Fruit fly (Drosophila melanogaster) whole organism, embryonic: Measurements from ENCODE around the gene Acyp2.

Source experiments
- ATbp ChIP-seq: fragments of 200-800 bp; sonication (Bioruptor generic); optimal IDR thresholded peaks from 2 replicates; lab custom pipeline; 2017; ENCODE audit warnings: missing biosample characterization, mild to moderate bottlenecking, missing genetic modification characterization, missing genetic modification reagents
- Atf-2 ChIP-seq: fragments of 200-800 bp; sonication (Bioruptor generic); optimal IDR thresholded peaks from 2 replicates; lab custom pipeline; 2016; ENCODE audit warnings: missing biosample characterization, missing genetic modification characterization
- Atf6 ChIP-seq: fragments of 200-800 bp; sonication (Bioruptor generic); IDR thresholded peaks from 2 replicates; pipeline ENCODE4 v1.3.6; 2022; ENCODE audit warnings: missing biosample characterization, missing genetic modification characterization
- Awh ChIP-seq: fragments of 200-800 bp; sonication (Bioruptor generic); IDR thresholded peaks from 2 replicates; pipeline ENCODE4, ENCODE4 v1.3.6; 2022; ENCODE audit warnings: missing biosample characterization, missing genetic modification characterization
- B-H2 ChIP-seq: fragments of 200-800 bp; sonication (Bioruptor generic); optimal IDR thresholded peaks from 2 replicates; lab custom pipeline; 2018; ENCODE audit warnings: missing biosample characterization, mild to moderate bottlenecking, missing genetic modification characterization
- BtbVII ChIP-seq: fragments of 200-800 bp; sonication (Bioruptor generic); optimal IDR thresholded peaks from 3 replicates; lab custom pipeline; 2017; ENCODE audit warnings: missing biosample characterization, mild to moderate bottlenecking, missing genetic modification characterization
- CG10147 ChIP-seq: fragments of 200-800 bp; sonication (Bioruptor generic); optimal IDR thresholded peaks from 2 replicates; lab custom pipeline; 2019; ENCODE audit warnings: missing biosample characterization, mild to moderate bottlenecking, missing genetic modification characterization, moderate library complexity
- CG10274 ChIP-seq: fragments of 200-800 bp; sonication (Bioruptor generic); optimal IDR thresholded peaks from 3 replicates; lab custom pipeline; 2017; ENCODE audit warnings: missing biosample characterization, mild to moderate bottlenecking, missing genetic modification characterization
- CG10462 ChIP-seq: fragments of 200-800 bp; sonication (Bioruptor generic); optimal IDR thresholded peaks from 2 replicates; lab custom pipeline; 2016; ENCODE audit warnings: missing biosample characterization, missing genetic modification characterization
- CG10565 ChIP-seq: fragments of 200-800 bp; sonication (Bioruptor generic); optimal IDR thresholded peaks from 3 replicates; lab custom pipeline; 2016; ENCODE audit warnings: missing biosample characterization, mild to moderate bottlenecking, missing genetic modification characterization
- CG15011 ChIP-seq: fragments of 200-800 bp; sonication (Bioruptor generic); optimal IDR thresholded peaks from 3 replicates; lab custom pipeline; 2018; ENCODE audit warnings: missing biosample characterization, mild to moderate bottlenecking, missing genetic modification characterization
- CG15696 ChIP-seq: fragments of 200-800 bp; sonication (Bioruptor generic); optimal IDR thresholded peaks from 2 replicates; lab custom pipeline; 2019; ENCODE audit warnings: missing biosample characterization, mild to moderate bottlenecking, missing genetic modification characterization, moderate library complexity
- CG1602 ChIP-seq: fragments of 200-800 bp; sonication (Bioruptor generic); optimal IDR thresholded peaks from 3 replicates; lab custom pipeline; 2016; ENCODE audit warnings: missing biosample characterization, missing genetic modification characterization
- CG1603 ChIP-seq: fragments of 200-800 bp; sonication (Bioruptor generic); optimal IDR thresholded peaks from 2 replicates; lab custom pipeline; 2019; ENCODE audit warnings: missing biosample characterization, mild to moderate bottlenecking, missing genetic modification characterization, moderate library complexity
- CG1647 ChIP-seq: fragments of 200-800 bp; sonication (Bioruptor generic); optimal IDR thresholded peaks from 3 replicates; lab custom pipeline; 2016; ENCODE audit warnings: missing biosample characterization, missing genetic modification characterization
- CG16815 ChIP-seq: fragments of 200-800 bp; sonication (Bioruptor generic); optimal IDR thresholded peaks from 3 replicates; lab custom pipeline; 2017; ENCODE audit warnings: missing biosample characterization, mild to moderate bottlenecking, missing genetic modification characterization
- CG17802 ChIP-seq: fragments of 200-800 bp; sonication (Bioruptor generic); optimal IDR thresholded peaks from 2 replicates; lab custom pipeline; 2018; ENCODE audit warnings: missing biosample characterization, mild to moderate bottlenecking, missing genetic modification characterization, moderate library complexity
- CG1832 ChIP-seq: fragments of 200-800 bp; sonication (Bioruptor generic); optimal IDR thresholded peaks from 2 replicates; lab custom pipeline; 2017; ENCODE audit warnings: missing biosample characterization, mild to moderate bottlenecking, missing genetic modification characterization, inconsistent platforms
- CG2199 ChIP-seq: fragments of 200-800 bp; sonication (Bioruptor generic); IDR thresholded peaks from 3 replicates; pipeline ENCODE4 v1.3.6; 2022; ENCODE audit warnings: missing biosample characterization, missing genetic modification characterization
- CG32772 ChIP-seq: fragments of 200-800 bp; sonication (Bioruptor generic); IDR thresholded peaks from 2 replicates; pipeline ENCODE4 v1.3.6; 2022; ENCODE audit warnings: missing biosample characterization, missing genetic modification characterization
- CG34376 ChIP-seq: fragments of 200-800 bp; sonication (Bioruptor generic); optimal IDR thresholded peaks from 2 replicates; lab custom pipeline; 2018; ENCODE audit warnings: missing biosample characterization, mild to moderate bottlenecking, missing genetic modification characterization
- CG4328 ChIP-seq: fragments of 200-800 bp; sonication (Bioruptor generic); optimal IDR thresholded peaks from 3 replicates; lab custom pipeline; 2017; ENCODE audit warnings: missing biosample characterization, missing genetic modification reagents, missing genetic modification characterization
- CG5953 ChIP-seq: fragments of 200-800 bp; sonication (Bioruptor generic); IDR thresholded peaks from 2 replicates; pipeline ENCODE4 v1.3.6; 2022; ENCODE audit warnings: missing biosample characterization, missing genetic modification characterization
- CG6175 ChIP-seq: fragments of 200-800 bp; sonication (Bioruptor generic); IDR thresholded peaks from 3 replicates; pipeline ENCODE4 v1.3.6; 2022; ENCODE audit warnings: missing biosample characterization, missing genetic modification characterization
- CG6272 ChIP-seq: fragments of 200-800 bp; sonication (Bioruptor generic); IDR thresholded peaks from 2 replicates; pipeline ENCODE4 v1.3.6; 2022; ENCODE audit warnings: missing biosample characterization, missing genetic modification characterization
- CG6813 ChIP-seq: fragments of 200-800 bp; sonication (Bioruptor generic); optimal IDR thresholded peaks from 2 replicates; lab custom pipeline; 2017; ENCODE audit warnings: missing biosample characterization, missing genetic modification characterization, mild to moderate bottlenecking, moderate library complexity, missing genetic modification reagents
- CG6854 ChIP-seq: fragments of 200-800 bp; sonication (Bioruptor generic); optimal IDR thresholded peaks from 3 replicates; lab custom pipeline; 2017; ENCODE audit warnings: missing biosample characterization, mild to moderate bottlenecking, missing genetic modification characterization
- CG8388 ChIP-seq: fragments of 200-800 bp; sonication (Bioruptor generic); optimal IDR thresholded peaks from 2 replicates; lab custom pipeline; 2019; ENCODE audit warnings: missing biosample characterization, mild to moderate bottlenecking, missing genetic modification characterization, moderate library complexity
- CG8944 ChIP-seq: fragments of 200-800 bp; sonication (Bioruptor generic); optimal IDR thresholded peaks from 3 replicates; lab custom pipeline; 2016; ENCODE audit warnings: missing biosample characterization, missing genetic modification characterization
- Dip2 ChIP-seq: fragments of 200-800 bp; sonication (Bioruptor generic); IDR thresholded peaks from 2 replicates; pipeline ENCODE4 v1.3.6; 2022; ENCODE audit warnings: missing biosample characterization, missing genetic modification characterization
- ERR ChIP-seq: fragments of 200-800 bp; sonication (Bioruptor generic); optimal IDR thresholded peaks from 2 replicates; lab custom pipeline; 2016; ENCODE audit warnings: missing biosample characterization, missing genetic modification characterization
- HLH54F ChIP-seq: fragments of 200-800 bp; sonication (Bioruptor generic); optimal IDR thresholded peaks from 3 replicates; lab custom pipeline; 2016; ENCODE audit warnings: missing biosample characterization, missing genetic modification characterization
- Hr78 ChIP-seq, 2 experiments: fragments of 200-800 bp in 1 of 2; fragments of >200 bp in 1 of 2; sonication (Bioruptor generic) in 1 of 2; optimal IDR thresholded peaks; 2 replicates each; lab custom pipeline; 2017 to 2019; ENCODE audit warnings: missing biosample characterization in 2 of 2, missing genetic modification characterization in 2 of 2, mild to moderate bottlenecking in 1 of 2, moderate library complexity in 1 of 2
- PHDP ChIP-seq: fragments of 200-800 bp; sonication (Bioruptor generic); optimal IDR thresholded peaks from 3 replicates; lab custom pipeline; 2018; ENCODE audit warnings: missing biosample characterization, mild to moderate bottlenecking, missing genetic modification characterization, moderate library complexity
- Scr ChIP-seq: fragments of 200-800 bp; sonication (Bioruptor generic); IDR thresholded peaks from 2 replicates; pipeline ENCODE4 v1.3.6; 2022; ENCODE audit warnings: missing biosample characterization, missing genetic modification characterization; ENCODE audit not compliant: partially characterized antibody
- az2 ChIP-seq: fragments of 200-800 bp; sonication (Bioruptor generic); optimal IDR thresholded peaks from 3 replicates; lab custom pipeline; 2016; ENCODE audit warnings: missing biosample characterization, missing genetic modification characterization
- bbx ChIP-seq: fragments of 200-800 bp; sonication (Bioruptor generic); IDR thresholded peaks from 2 replicates; pipeline ENCODE4 v1.3.6; 2022; ENCODE audit warnings: missing biosample characterization, missing genetic modification characterization; ENCODE audit not compliant: partially characterized antibody
- bigmax ChIP-seq: fragments of 200-800 bp; sonication (Bioruptor generic); optimal IDR thresholded peaks from 2 replicates; lab custom pipeline; 2018; ENCODE audit warnings: missing biosample characterization, mild to moderate bottlenecking, missing genetic modification characterization
- br ChIP-seq: fragments of >200 bp; optimal IDR thresholded peaks from 2 replicates; lab custom pipeline; 2017
- crol ChIP-seq: fragments of 200-800 bp; sonication (Bioruptor generic); IDR thresholded peaks from 2 replicates; pipeline ENCODE4 v1.3.6; 2022; ENCODE audit warnings: missing biosample characterization, missing genetic modification characterization
- dmrt99B ChIP-seq: fragments of 200-800 bp; sonication (Bioruptor generic); optimal IDR thresholded peaks from 2 replicates; lab custom pipeline; 2018; ENCODE audit warnings: missing biosample characterization, mild to moderate bottlenecking, missing genetic modification characterization, moderate library complexity
- exex ChIP-seq: fragments of 200-800 bp; sonication (Bioruptor generic); optimal IDR thresholded peaks from 4 replicates; lab custom pipeline; 2018; ENCODE audit warnings: missing biosample characterization, mild to moderate bottlenecking, missing genetic modification characterization, moderate library complexity
- fd64A ChIP-seq: fragments of 200-800 bp; sonication (Bioruptor generic); optimal IDR thresholded peaks from 3 replicates; lab custom pipeline; 2018; ENCODE audit warnings: missing biosample characterization, mild to moderate bottlenecking, missing genetic modification characterization
- grau ChIP-seq: fragments of 200-800 bp; optimal IDR thresholded peaks from 3 replicates; lab custom pipeline; 2019; ENCODE audit warnings: missing biosample characterization, mild to moderate bottlenecking, missing genetic modification characterization, moderate library complexity
- ken ChIP-seq: fragments of 200-800 bp; sonication (Bioruptor generic); IDR thresholded peaks from 3 replicates; pipeline ENCODE4 v1.3.6; 2022; ENCODE audit warnings: missing biosample characterization, missing genetic modification characterization
- lola ChIP-seq, 3 experiments: fragments of >200 bp in 2 of 3; fragments of 200-800 bp in 1 of 3; sonication (Bioruptor generic) in 1 of 3; optimal IDR thresholded peaks; 2 replicates each; lab custom pipeline; 2017 to 2019; ENCODE audit warnings: missing biosample characterization in 3 of 3, missing genetic modification characterization in 3 of 3, mild to moderate bottlenecking in 1 of 3, moderate library complexity in 1 of 3
- prd ChIP-seq, 3 experiments: fragments of >200 bp in 2 of 3; fragments of 200-800 bp in 1 of 3; sonication (Bioruptor generic) in 1 of 3; optimal IDR thresholded peaks in 2 of 3; IDR thresholded peaks in 1 of 3; 2 replicates in 2 of 3; 3 replicates in 1 of 3; pipeline versions ENCODE4 v1.3.6 to Lab custom; 2017 to 2022; ENCODE audit warnings: missing biosample characterization in 1 of 3, missing genetic modification characterization in 1 of 3
- pzg ChIP-seq: fragments of 200-800 bp; sonication (Bioruptor generic); optimal IDR thresholded peaks from 3 replicates; lab custom pipeline; 2018; ENCODE audit warnings: missing biosample characterization, mild to moderate bottlenecking, missing genetic modification characterization, moderate library complexity
- sob ChIP-seq: fragments of 200-800 bp; sonication (Bioruptor generic); IDR thresholded peaks from 2 replicates; pipeline ENCODE4 v1.3.6; 2022; ENCODE audit warnings: missing biosample characterization, missing genetic modification characterization
- stc ChIP-seq: fragments of 200-800 bp; sonication (Bioruptor generic); IDR thresholded peaks from 2 replicates; pipeline ENCODE4 v1.3.6; 2022; ENCODE audit warnings: missing biosample characterization, missing genetic modification characterization
- zfh1 ChIP-seq: fragments of 200-800 bp; sonication (Bioruptor generic); IDR thresholded peaks from 3 replicates; pipeline ENCODE4 v1.3.6; 2022; ENCODE audit warnings: missing biosample characterization, missing genetic modification characterization

Gene Acyp2

dm6 chr3R:15827559-15827958 is 35.1 kb downstream of the Acyp2 start (continued):
- no peak; the same call in 1 of the 2 replicates for TF ChIP-seq Atf6 (GFP tag; lab: Robert Waterston, UW)
- no peak for TF ChIP-seq CG2199
- no peak for TF ChIP-seq HLH54F (GFP tag; lab: Kevin White, UChicago)
- no peak for TF ChIP-seq CG8388 (GFP tag; lab: Kevin White, UChicago)
- TF ChIP-seq BtbVII (GFP tag; lab: Kevin White, UChicago), result no peak
- TF ChIP-seq ATbp (GFP tag; lab: Kevin White, UChicago), result no peak
- TF ChIP-seq bbx (GFP tag; lab: Robert Waterston, UW), result no peak
- peak; percentile 35; the same call in 1 of the 2 replicates for TF ChIP-seq stc (GFP tag; lab: Robert Waterston, UW)
- no peak for TF ChIP-seq CG16815 (GFP tag; lab: Kevin White, UChicago)
- TF ChIP-seq CG1602 (GFP tag; lab: Kevin White, UChicago), result no peak
- no peak for TF ChIP-seq ken (GFP tag; lab: Robert Waterston, UW)
- TF ChIP-seq CG10565 (GFP tag; lab: Kevin White, UChicago), result no peak
- TF ChIP-seq fd64A (GFP tag; lab: Kevin White, UChicago), result no peak
- TF ChIP-seq CG10147 (GFP tag; lab: Kevin White, UChicago), result no peak
- no peak for TF ChIP-seq CG6272
- TF ChIP-seq CG6854 (GFP tag; lab: Kevin White, UChicago), result no peak
- no peak for TF ChIP-seq ERR (GFP tag; lab: Kevin White, UChicago)
- no peak for TF ChIP-seq lola (GFP tag; optimal IDR thresholded peaks at IDR 0.05; lab: Kevin White, UChicago)
- no peak for TF ChIP-seq PHDP (tag; lab: Kevin White, UChicago)
- TF ChIP-seq CG15011 (GFP tag; lab: Kevin White, UChicago), result no peak
- no peak for TF ChIP-seq Atf-2
- no peak for TF ChIP-seq CG4328 (GFP tag; lab: Kevin White, UChicago)
- no peak for TF ChIP-seq Awh
- TF ChIP-seq CG1647 (GFP tag; lab: Kevin White, UChicago), result no peak
- TF ChIP-seq az2 (GFP tag; lab: Kevin White, UChicago), result no peak
- TF ChIP-seq pzg, result no peak
- TF ChIP-seq bigmax (GFP tag; lab: Kevin White, UChicago), result no peak
- TF ChIP-seq CG1603 (tag; lab: Kevin White, UChicago), result no peak
- TF ChIP-seq dmrt99B, result no peak
- TF ChIP-seq prd (optimal IDR thresholded peaks at IDR 0.05; lab: Kevin White, UChicago), result no peak
- peak; percentile 30; the same call in 1 of the 3 replicates for TF ChIP-seq prd (GFP tag; IDR thresholded peaks at IDR 0.05; lab: Robert Waterston, UW)
- no peak for TF ChIP-seq br (lab: Kevin White, UChicago)
- TF ChIP-seq zfh1 (GFP tag; lab: Robert Waterston, UW), result peak; percentile 46; the same call in 1 of the 3 replicates
- no peak for TF ChIP-seq CG6175 (GFP tag; lab: Robert Waterston, UW)
- no peak for TF ChIP-seq CG17802 (tag; lab: Kevin White, UChicago)
- no peak for TF ChIP-seq CG5953 (GFP tag; lab: Robert Waterston, UW)
- TF ChIP-seq CG10274, result no peak
- no peak for TF ChIP-seq CG34376
- TF ChIP-seq Dip2 (GFP tag; lab: Robert Waterston, UW), result no peak
- TF ChIP-seq CG32772 (GFP tag; lab: Robert Waterston, UW), result no peak
- TF ChIP-seq crol, result no peak
- TF ChIP-seq CG6813 (GFP tag; lab: Kevin White, UChicago), result no peak
- TF ChIP-seq Scr, result no peak
- TF ChIP-seq grau, result peak; percentile 31
- TF ChIP-seq CG15696 (tag; lab: Kevin White, UChicago), result peak; percentile 16
- TF ChIP-seq sob (GFP tag; lab: Robert Waterston, UW), result no peak
- TF ChIP-seq B-H2 (GFP tag; lab: Kevin White, UChicago), result no peak
- TF ChIP-seq CG10462 (GFP tag; lab: Kevin White, UChicago), result no peak
- TF ChIP-seq CG1832 (GFP tag; lab: Kevin White, UChicago), result no peak
- TF ChIP-seq exex (tag; lab: Kevin White, UChicago), result no peak
- TF ChIP-seq Hr78 (GFP tag; optimal IDR thresholded peaks at IDR 0.05; lab: Kevin White, UChicago), result peak in 1 of 2 experiments; percentile 22
- TF ChIP-seq CG8944 (GFP tag; lab: Kevin White, UChicago), result no peak
